Worm (Caenorhabditis elegans): ENCODE data around the gene nhr-176.

The nhr-176 gene

DNA sequence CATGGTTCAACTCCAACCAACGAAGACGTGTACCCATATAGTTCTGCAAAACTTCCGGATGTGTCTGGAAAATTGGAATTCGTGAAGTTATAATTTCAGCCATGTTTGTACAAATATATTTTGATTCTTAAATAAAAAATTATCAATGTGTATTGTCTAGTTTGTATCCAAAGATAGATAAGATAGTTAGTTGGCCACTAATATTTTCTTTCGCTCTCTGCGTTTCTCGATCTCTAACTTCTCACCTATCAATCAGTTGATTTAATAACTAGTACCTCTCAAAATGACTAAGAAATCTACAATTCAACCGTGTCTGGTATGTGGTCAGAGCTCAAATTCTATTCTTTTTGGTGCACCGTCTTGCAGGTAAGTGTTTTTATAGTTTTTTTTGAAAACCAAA lies at the start of gene nhr-176:
nhr-176 (plus strand) TSS at position 159 of the 400 bp plus-strand sequence.
- TF ChIP-seq madf-6 (GFP tag; IDR thresholded peaks at IDR 0.05) (no peak), nhr-80 (tag; optimal IDR thresholded peaks at IDR 0.05) (peak; percentile 38)

DNA sequence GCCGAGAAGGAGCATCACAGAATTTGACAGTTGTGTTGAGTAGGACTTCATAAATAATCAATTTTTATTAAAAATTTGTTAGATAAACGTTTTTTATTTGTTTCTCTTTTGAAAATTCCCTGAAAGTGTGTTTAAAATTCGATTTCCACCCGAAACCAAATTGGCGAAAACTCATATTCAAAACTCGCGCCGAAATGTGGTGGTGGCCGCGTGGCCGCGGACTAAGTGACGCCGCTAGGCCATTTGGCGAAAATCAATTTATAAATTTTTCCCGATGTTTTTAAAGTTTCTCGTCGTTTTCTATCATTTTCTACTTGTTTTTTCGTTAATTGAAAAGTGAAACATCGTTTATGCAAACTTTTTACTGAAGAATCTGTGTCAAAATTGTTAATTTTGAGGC lies 48.5 kb upstream of the nhr-176 start:
- TF ChIP-seq dox-1 (GFP tag; IDR thresholded peaks at IDR 0.05), result 0 out of 2 replicates have a peak, but pooled peaks have one; percentile 26
- no peak for TF ChIP-seq Y53G8AR.9 (GFP tag; conservative IDR thresholded peaks at IDR 0.05)
- peak; percentile 90 for TF ChIP-seq lin-54 (GFP tag; optimal IDR thresholded peaks at IDR 0.05)
- peak; percentile 16 for TF ChIP-seq lsl-1 (GFP tag; optimal IDR thresholded peaks at IDR 0.05)
- 0 out of 2 replicates have a peak, but pooled peaks have one; percentile 25 for TF ChIP-seq egl-44 (GFP tag; IDR thresholded peaks at IDR 0.05)
- TF ChIP-seq hsf-1 (GFP tag; IDR thresholded peaks at IDR 0.05), result no peak
- TF ChIP-seq ZK185.1 (tag; optimal IDR thresholded peaks at IDR 0.05; ENCODE audit: poor library complexity, severe bottlenecking), result peak; percentile 47
- no peak for TF ChIP-seq madf-10 (tag; optimal IDR thresholded peaks at IDR 0.05)
- no peak for TF ChIP-seq ceh-58 (GFP tag; IDR thresholded peaks at IDR 0.05)
- TF ChIP-seq lin-40 (tag; optimal IDR thresholded peaks at IDR 0.05), result no peak
- TF ChIP-seq efl-1 (GFP tag; optimal IDR thresholded peaks at IDR 0.05), result peak; percentile 59
- TF ChIP-seq Y95B8A.8 (GFP tag; IDR thresholded peaks at IDR 0.05), result no peak
- no peak for TF ChIP-seq snpc-1.3 (tag; optimal IDR thresholded peaks at IDR 0.05; ENCODE audit: insufficient read depth)
- no peak; the same call in 1 of the 2 replicates for TF ChIP-seq madf-6 (GFP tag; IDR thresholded peaks at IDR 0.05)
- TF ChIP-seq dpl-1 (GFP tag; optimal IDR thresholded peaks at IDR 0.05), result peak; percentile 59
- peak; percentile 62 for TF ChIP-seq ceh-27 (GFP tag; optimal IDR thresholded peaks at IDR 0.05)

DNA sequence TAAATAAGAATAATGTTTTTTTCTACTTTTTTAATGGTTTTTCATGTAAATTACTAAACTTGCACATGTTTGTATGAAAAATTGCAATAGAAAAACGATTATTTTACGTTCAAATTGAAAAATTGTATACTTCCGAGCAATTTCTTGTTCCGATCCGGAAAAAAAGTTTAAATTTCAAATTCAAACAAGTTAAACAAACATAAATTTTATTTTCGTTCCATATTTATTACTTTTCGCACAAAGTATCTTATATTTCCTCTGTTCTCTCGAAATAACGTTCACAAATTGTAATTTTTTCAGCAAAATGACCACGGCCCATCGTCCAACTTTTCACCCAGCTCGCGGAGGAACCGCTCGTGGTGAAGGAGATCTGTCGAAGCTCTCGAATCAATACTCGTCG lies 48.1 kb upstream of the nhr-176 start, which contains the start of gene cwc-15:
cwc-15 (plus strand) TSS at position 301 of the 400 bp plus-strand sequence.
- no peak for TF ChIP-seq ztf-6 (GFP tag; IDR thresholded peaks at IDR 0.05)
- no peak for TF ChIP-seq bed-2 (GFP tag; IDR thresholded peaks at IDR 0.05)
- TF ChIP-seq nhr-90 (tag; optimal IDR thresholded peaks at IDR 0.05), result no peak
- no peak for TF ChIP-seq B0035.1 (tag; optimal IDR thresholded peaks at IDR 0.05)
- TF ChIP-seq ztf-22 (GFP tag; optimal IDR thresholded peaks at IDR 0.05), result no peak
- TF ChIP-seq gei-17 (GFP tag; optimal IDR thresholded peaks at IDR 0.05), result no peak
- TF ChIP-seq snpc-1.1 (tag; optimal IDR thresholded peaks at IDR 0.05; ENCODE audit: insufficient read depth), result no peak

DNA sequence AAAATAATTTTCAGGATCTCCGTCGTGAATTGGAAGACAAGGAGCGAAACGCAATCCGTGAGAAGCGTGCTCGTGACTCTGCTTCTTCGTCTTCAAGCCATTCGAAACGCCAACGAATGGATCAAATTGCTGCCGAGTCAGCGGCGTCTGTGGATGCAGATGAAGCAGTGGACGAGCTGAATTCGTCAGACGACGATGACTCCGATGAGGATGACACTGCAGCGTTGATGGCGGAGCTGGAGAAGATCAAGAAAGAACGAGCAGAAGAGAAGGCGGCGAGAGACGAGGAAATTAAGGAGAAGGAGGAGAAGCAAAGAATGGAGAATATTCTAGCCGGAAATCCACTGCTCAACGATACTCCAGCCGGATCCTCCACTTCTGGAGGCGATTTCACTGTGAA lies 47.6 kb upstream of the nhr-176 start:
- TF ChIP-seq zfh-2 (GFP tag; conservative IDR thresholded peaks at IDR 0.05) (peak; percentile 79), dox-1 (GFP tag; IDR thresholded peaks at IDR 0.05) (no peak), tlf-1 (GFP tag; optimal IDR thresholded peaks at IDR 0.05) (no peak)

DNA sequence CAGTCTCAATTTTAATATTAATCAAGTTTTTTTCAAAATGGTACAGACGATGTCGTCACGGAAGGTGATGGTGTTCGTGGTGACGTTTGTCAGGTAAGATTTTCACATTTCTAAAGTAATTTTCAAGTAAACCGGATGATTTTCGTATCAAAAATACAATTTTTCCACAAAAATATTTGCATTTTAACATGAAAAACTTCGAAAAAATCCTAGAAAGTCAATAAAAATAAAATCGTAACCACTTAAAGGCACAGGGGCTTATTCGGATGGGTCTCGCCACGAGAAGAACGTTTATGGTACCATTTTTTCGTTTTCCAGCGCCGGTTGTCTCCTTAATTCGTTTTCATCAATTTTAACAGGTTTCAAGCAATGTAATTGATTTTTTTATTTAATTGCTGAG lies 46.8 kb upstream of the nhr-176 start, which contains the start of gene T10C6.6:
T10C6.6 (plus strand) TSS at position 27 of the 400 bp plus-strand sequence.
- no peak for TF ChIP-seq snpc-1.3 (tag; optimal IDR thresholded peaks at IDR 0.05; ENCODE audit: insufficient read depth)
- TF ChIP-seq ceh-79 (tag; optimal IDR thresholded peaks at IDR 0.05), result peak; percentile 38
- TF ChIP-seq hlh-12 (tag; optimal IDR thresholded peaks at IDR 0.05), result no peak
- TF ChIP-seq ztf-22 (GFP tag; optimal IDR thresholded peaks at IDR 0.05), result no peak
- TF ChIP-seq cebp-2 (GFP tag; IDR thresholded peaks at IDR 0.05), result no peak
- peak; percentile 79 for TF ChIP-seq xnd-1 (tag; optimal IDR thresholded peaks at IDR 0.05)
- TF ChIP-seq C17E4.6 (GFP tag; IDR thresholded peaks at IDR 0.05), result no peak
- peak; percentile 81 for TF ChIP-seq madf-6 (GFP tag; IDR thresholded peaks at IDR 0.05)
- peak; percentile 24; the same call in 1 of the 2 replicates for TF ChIP-seq B0336.3 (GFP tag; IDR thresholded peaks at IDR 0.05)
- peak; percentile 56 for TF ChIP-seq D2030.7 (GFP tag; IDR thresholded peaks at IDR 0.05)
- TF ChIP-seq rpc-1 (optimal IDR thresholded peaks at IDR 0.05), result no peak
- TF ChIP-seq rpc-1 (tag; optimal IDR thresholded peaks at IDR 0.05), result no peak
- TF ChIP-seq zim-3 (tag; optimal IDR thresholded peaks at IDR 0.05), result no peak
- no peak for TF ChIP-seq Y79H2A.3 (GFP tag; conservative IDR thresholded peaks at IDR 0.05)
- TF ChIP-seq K11D2.4 (GFP tag; IDR thresholded peaks at IDR 0.05), result no peak
- no peak for TF ChIP-seq egrh-3 (GFP tag; IDR thresholded peaks at IDR 0.05)
- TF ChIP-seq snpc-4 (GFP tag; optimal IDR thresholded peaks at IDR 0.05), result no peak
- TF ChIP-seq snpc-4 (tag; optimal IDR thresholded peaks at IDR 0.05), result peak in 2 of 4 experiments; percentile 24 to 35
- TF ChIP-seq Y53F4B.3 (GFP tag; IDR thresholded peaks at IDR 0.05), result no peak
- TF ChIP-seq egl-44 (GFP tag; IDR thresholded peaks at IDR 0.05), result no peak
- TF ChIP-seq lsl-1 (GFP tag; optimal IDR thresholded peaks at IDR 0.05), result peak; percentile 88

All from whole organism, young adult.